Fruit fly (Drosophila melanogaster): Measurements from ENCODE around the gene CG12608.

CG12608 gene

DNA sequence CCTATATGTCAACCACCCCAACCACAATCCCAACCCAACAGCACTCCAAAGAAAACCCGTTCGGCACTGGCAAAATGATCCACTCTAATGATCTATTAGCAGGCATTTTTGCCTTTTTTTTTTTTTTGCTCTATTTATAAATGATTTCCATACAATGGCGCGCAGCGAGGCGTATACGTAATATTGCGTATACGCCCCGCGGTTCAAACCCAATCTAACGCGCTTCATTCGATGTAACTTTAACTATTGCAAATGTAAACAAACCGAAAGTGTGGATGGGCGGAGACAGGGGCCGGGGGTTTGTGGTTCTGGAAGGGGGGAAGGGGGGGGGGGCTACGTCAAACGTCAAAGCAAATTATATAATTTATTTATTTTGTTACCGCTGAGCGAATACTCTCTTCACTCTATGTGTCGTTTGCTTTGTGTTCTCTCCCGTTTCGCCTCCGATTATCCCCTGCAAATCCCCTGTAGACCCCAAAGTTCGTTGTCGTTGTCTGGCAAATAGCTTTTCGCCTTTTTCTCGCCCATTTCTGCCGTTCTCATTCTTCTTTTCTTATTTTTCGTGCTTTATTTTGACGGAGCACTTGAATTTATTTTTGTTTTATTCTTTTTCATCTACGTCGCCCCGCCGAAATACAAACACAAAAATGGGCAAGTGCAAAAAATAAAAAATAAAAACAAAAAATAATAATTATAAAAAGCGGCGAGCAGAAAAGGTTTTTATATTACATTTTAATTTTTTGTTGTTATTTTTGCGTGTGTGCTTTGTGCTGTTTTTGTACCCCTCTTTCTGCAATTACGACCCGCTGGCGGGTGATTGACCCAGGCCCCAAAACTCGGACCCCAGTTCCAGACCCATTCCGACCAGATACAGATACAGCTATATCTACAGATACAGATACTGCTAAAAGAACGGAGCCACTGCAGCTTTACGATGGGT lies 41.0 kb downstream of the CG12608 start:
- TF ChIP-seq svp (GFP tag) (peak; percentile 77), vri (GFP tag; optimal IDR thresholded peaks at IDR 0.05) (peak; percentile 84), OdsH (GFP tag; optimal IDR thresholded peaks at IDR 0.05) (no peak), Eip78C (GFP tag) (peak; percentile 18), lz (GFP tag; optimal IDR thresholded peaks at IDR 0.05) (no peak), Eip93F (GFP tag; optimal IDR thresholded peaks at IDR 0.05) (peak; percentile 49), Sox102F (GFP tag; optimal IDR thresholded peaks at IDR 0.05) (peak; percentile 15), CG6854 (GFP tag; optimal IDR thresholded peaks at IDR 0.05) (peak; percentile 15), fkh (GFP tag; optimal IDR thresholded peaks at IDR 0.05) (peak; percentile 75), eg (GFP tag; IDR thresholded peaks at IDR 0.05) (0 out of 3 replicates have a peak, but pooled peaks have one; percentile 26), Blimp-1 (GFP tag; optimal IDR thresholded peaks at IDR 0.05) (peak; percentile 13)

DNA sequence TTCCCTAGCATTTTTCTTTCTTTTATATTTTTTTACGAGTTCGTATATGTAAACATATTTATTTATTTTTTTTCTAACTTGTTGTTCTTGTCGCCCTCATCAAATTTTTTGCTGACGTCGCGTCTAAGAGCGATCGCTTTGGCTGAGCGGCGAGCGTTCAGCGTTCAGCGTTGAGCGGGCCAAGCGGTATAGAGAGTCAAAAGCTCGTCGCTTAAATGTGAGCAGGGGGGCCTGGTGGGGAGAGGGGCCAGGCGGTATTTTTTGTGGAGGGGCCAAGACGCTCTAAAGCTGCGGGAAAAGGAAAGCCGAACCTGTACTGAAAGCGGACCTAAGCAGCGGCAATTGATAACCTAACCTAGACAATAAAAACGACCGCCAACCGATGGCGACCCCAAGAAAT lies 43.2 kb downstream of the CG12608 start:
- peak; percentile 58 for TF ChIP-seq svp (GFP tag)
- peak; percentile 17 for TF ChIP-seq vri (GFP tag; optimal IDR thresholded peaks at IDR 0.05)
- TF ChIP-seq Sox15 (GFP tag; optimal IDR thresholded peaks at IDR 0.05) = no peak

DNA sequence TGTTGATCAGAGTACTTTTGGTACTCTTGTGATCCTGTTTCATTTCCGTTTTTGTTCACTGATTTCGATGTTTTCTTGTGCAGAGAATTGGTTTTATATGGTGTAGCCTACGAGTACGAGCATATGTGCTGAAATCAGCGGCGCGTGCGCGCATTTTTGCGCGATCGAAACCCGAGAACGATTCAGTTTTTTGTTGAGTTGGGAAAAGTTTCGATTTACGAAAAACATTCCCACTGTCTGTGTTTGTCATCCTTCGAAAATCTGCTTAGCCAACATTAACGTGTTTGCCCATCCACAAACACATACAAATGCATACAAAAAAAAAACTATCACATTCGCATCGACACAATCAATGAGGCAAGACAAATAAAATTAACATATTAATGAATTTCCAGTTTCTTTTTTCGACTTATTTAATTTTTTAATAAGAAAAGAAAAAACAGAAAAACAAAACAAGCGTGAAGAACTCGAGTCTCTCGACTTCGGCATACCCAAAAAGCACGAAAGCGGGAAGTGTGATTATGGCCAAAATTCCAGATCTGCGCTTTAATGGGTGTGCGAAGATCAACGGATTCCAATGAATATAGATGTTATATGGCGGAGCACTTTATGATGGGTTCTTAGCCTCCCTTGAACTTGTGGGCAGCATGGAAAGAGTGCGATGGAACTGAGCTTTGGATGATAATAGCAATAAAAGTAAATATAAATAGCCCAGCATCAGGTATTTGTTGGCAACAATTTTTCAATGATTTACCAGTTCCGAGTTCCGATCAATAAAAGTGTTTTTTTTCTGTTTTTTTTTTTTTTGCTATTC lies 44.3 kb downstream of the CG12608 start:
- TF ChIP-seq eg (GFP tag; IDR thresholded peaks at IDR 0.05) = 0 out of 3 replicates have a peak, but pooled peaks have one; percentile 19
- TF ChIP-seq spab (GFP tag; optimal IDR thresholded peaks at IDR 0.05) = no peak

DNA sequence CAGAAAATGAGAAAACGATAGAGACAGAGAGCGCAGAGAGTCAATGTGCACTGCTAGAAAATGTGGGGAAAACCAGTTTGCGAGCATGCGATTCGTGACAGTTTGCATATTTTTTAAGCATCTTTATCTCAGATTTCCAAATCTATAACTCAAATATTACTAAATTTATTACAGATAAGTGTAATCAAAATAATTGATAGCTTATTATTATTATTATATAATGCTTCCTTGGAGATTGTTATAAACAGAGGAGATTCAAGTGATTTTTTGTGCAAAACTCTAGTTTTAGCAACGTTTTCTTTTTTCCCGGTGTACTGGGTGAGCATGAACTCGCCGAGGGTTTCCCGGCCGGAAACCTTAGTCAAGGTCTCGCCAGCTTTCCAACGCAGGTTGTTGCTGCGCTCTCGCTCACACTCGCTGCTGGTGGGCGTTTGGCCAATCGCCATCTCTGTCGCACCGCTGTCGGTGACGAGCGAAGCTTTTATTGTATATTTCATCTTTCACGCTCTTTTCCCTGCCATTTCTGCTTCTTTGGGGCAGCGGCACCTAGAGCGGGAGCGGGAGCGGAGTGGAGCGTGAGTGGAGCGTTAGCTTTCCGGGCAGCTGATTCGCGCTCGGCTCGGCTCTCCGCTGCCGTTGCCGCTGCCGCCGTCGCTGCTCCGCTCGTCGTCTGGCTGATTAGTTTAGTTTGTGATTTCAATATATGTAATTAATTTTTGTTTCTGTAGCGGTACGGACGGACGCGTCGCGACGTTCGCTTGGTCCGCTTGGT lies 45.9 kb downstream of the CG12608 start:
- peak; percentile 93 for TF ChIP-seq eg (GFP tag; IDR thresholded peaks at IDR 0.05)
- peak; percentile 68 for TF ChIP-seq cyc (GFP tag; optimal IDR thresholded peaks at IDR 0.05)
- TF ChIP-seq CG6276 (GFP tag; optimal IDR thresholded peaks at IDR 0.05) = peak; percentile 95
- peak; percentile 91 for TF ChIP-seq CG34406 (GFP tag; optimal IDR thresholded peaks at IDR 0.05)
- TF ChIP-seq vri (GFP tag; optimal IDR thresholded peaks at IDR 0.05) = peak; percentile 63
- TF ChIP-seq Smox (GFP tag; optimal IDR thresholded peaks at IDR 0.05) = peak; percentile 78
- TF ChIP-seq CG4318 (GFP tag; optimal IDR thresholded peaks at IDR 0.05) = peak; percentile 96
- TF ChIP-seq salr (GFP tag; optimal IDR thresholded peaks at IDR 0.05) = peak; percentile 60 to 90
- peak; percentile 29 for TF ChIP-seq Ets21C (GFP tag; optimal IDR thresholded peaks at IDR 0.05)
- TF ChIP-seq spab (GFP tag; optimal IDR thresholded peaks at IDR 0.05) = peak; percentile 72
- peak; percentile 83 for TF ChIP-seq dsx (GFP tag; optimal IDR thresholded peaks at IDR 0.05; ENCODE audit: poor library complexity, severe bottlenecking)
- TF ChIP-seq CG32006 (GFP tag; optimal IDR thresholded peaks at IDR 0.05) = peak; percentile 98
- peak; percentile 87 for TF ChIP-seq CG10669 (GFP tag; optimal IDR thresholded peaks at IDR 0.05)
- peak; percentile 87 for TF ChIP-seq CG6163 (GFP tag; IDR thresholded peaks at IDR 0.05)
- TF ChIP-seq CG9139 (GFP tag; optimal IDR thresholded peaks at IDR 0.05) = peak; percentile 74
- peak; percentile 92 for TF ChIP-seq net (GFP tag; optimal IDR thresholded peaks at IDR 0.05)
- peak; percentile 83 for TF ChIP-seq fkh (GFP tag; optimal IDR thresholded peaks at IDR 0.05)
- peak; percentile 90 for TF ChIP-seq CG10631 (GFP tag; optimal IDR thresholded peaks at IDR 0.05)
- TF ChIP-seq Eip93F (GFP tag; optimal IDR thresholded peaks at IDR 0.05) = no peak
- TF ChIP-seq pdm3 (GFP tag; optimal IDR thresholded peaks at IDR 0.05) = peak; percentile 83
- peak; percentile 90 for TF ChIP-seq CG11762 (GFP tag; optimal IDR thresholded peaks at IDR 0.05; ENCODE audit: insufficient read depth)
- TF ChIP-seq acj6 (GFP tag; optimal IDR thresholded peaks at IDR 0.05) = peak; percentile 91
- TF ChIP-seq CG15336 (GFP tag; IDR thresholded peaks at IDR 0.05) = peak; percentile 97
- TF ChIP-seq Met (GFP tag; optimal IDR thresholded peaks at IDR 0.05) = peak; percentile 72
- peak; percentile 65 for TF ChIP-seq CG1621 (tag; optimal IDR thresholded peaks at IDR 0.05)
- TF ChIP-seq Sox102F (GFP tag; optimal IDR thresholded peaks at IDR 0.05) = peak; percentile 71
- TF ChIP-seq Ets96B (tag; optimal IDR thresholded peaks at IDR 0.05) = peak; percentile 85
- peak; percentile 88 for TF ChIP-seq CG16779 (tag; optimal IDR thresholded peaks at IDR 0.05)
- TF ChIP-seq dac (GFP tag; optimal IDR thresholded peaks at IDR 0.05) = peak; percentile 94
- peak; percentile 56 for TF ChIP-seq Hr39 (GFP tag; optimal IDR thresholded peaks at IDR 0.05)
- TF ChIP-seq Sox15 (GFP tag; optimal IDR thresholded peaks at IDR 0.05) = peak; percentile 89
- peak; percentile 76 for TF ChIP-seq topi (GFP tag; optimal IDR thresholded peaks at IDR 0.05)
